Fruit fly (Drosophila melanogaster) whole organism, embryonic: Measurements from ENCODE around the gene saturn.

Experiments used
- Ada2b ChIP-seq: fragments of 200-800 bp; sonication (Bioruptor generic); IDR thresholded peaks from 2 replicates; pipeline ENCODE4 v1.3.6; 2022; ENCODE audit warnings: missing biosample characterization, missing genetic modification characterization
- Antp ChIP-seq: fragments of 200-800 bp; sonication (Bioruptor generic); optimal IDR thresholded peaks from 3 replicates; lab custom pipeline; 2016; ENCODE audit warnings: missing biosample characterization, missing genetic modification characterization
- B-H2 ChIP-seq: fragments of 200-800 bp; sonication (Bioruptor generic); optimal IDR thresholded peaks from 2 replicates; lab custom pipeline; 2018; ENCODE audit warnings: missing biosample characterization, mild to moderate bottlenecking, missing genetic modification characterization
- Bgb ChIP-seq: fragments of 200-800 bp; sonication (Bioruptor generic); IDR thresholded peaks from 2 replicates; pipeline ENCODE4 v1.3.6; 2022; ENCODE audit warnings: missing biosample characterization, missing genetic modification characterization; ENCODE audit not compliant: partially characterized antibody
- CG10462 ChIP-seq: fragments of 200-800 bp; sonication (Bioruptor generic); optimal IDR thresholded peaks from 2 replicates; lab custom pipeline; 2016; ENCODE audit warnings: missing biosample characterization, missing genetic modification characterization
- CG11085 ChIP-seq: fragments of 200-800 bp; sonication (Bioruptor generic); IDR thresholded peaks from 2 replicates; pipeline ENCODE4 v1.3.6; 2022; ENCODE audit warnings: missing biosample characterization, missing genetic modification characterization
- CG11093 ChIP-seq: fragments of 200-800 bp; sonication (Bioruptor generic); IDR thresholded peaks from 3 replicates; pipeline ENCODE4 v1.3.6; 2022; ENCODE audit warnings: missing biosample characterization, missing genetic modification characterization
- CG11398 ChIP-seq: fragments of 200-800 bp; sonication (Bioruptor generic); optimal IDR thresholded peaks from 2 replicates; lab custom pipeline; 2016; ENCODE audit warnings: missing biosample characterization, missing genetic modification characterization
- CG11696 ChIP-seq: fragments of 200-800 bp; sonication (Bioruptor generic); IDR thresholded peaks from 2 replicates; pipeline ENCODE4 v1.3.6; 2022; ENCODE audit warnings: missing biosample characterization, missing genetic modification characterization
- CG1233 ChIP-seq: fragments of 200-800 bp; sonication (Bioruptor generic); optimal IDR thresholded peaks from 4 replicates; lab custom pipeline; 2018; ENCODE audit warnings: missing biosample characterization, mild to moderate bottlenecking, missing genetic modification characterization
- CG14014 ChIP-seq: fragments of 200-800 bp; sonication (Bioruptor generic); IDR thresholded peaks from 2 replicates; pipeline ENCODE4 v1.3.6; 2022; ENCODE audit warnings: missing biosample characterization, missing genetic modification characterization
- CG15479 ChIP-seq: fragments of 200-800 bp; sonication (Bioruptor generic); optimal IDR thresholded peaks from 3 replicates; lab custom pipeline; 2019; ENCODE audit warnings: missing biosample characterization, mild to moderate bottlenecking, missing genetic modification characterization, moderate library complexity
- CG2889 ChIP-seq: fragments of 200-800 bp; sonication (Bioruptor generic); IDR thresholded peaks from 3 replicates; pipeline ENCODE4 v1.3.6; 2022; ENCODE audit warnings: missing biosample characterization, missing genetic modification characterization
- CG30020 ChIP-seq: fragments of 200-800 bp; optimal IDR thresholded peaks from 2 replicates; lab custom pipeline; 2019; ENCODE audit warnings: missing biosample characterization, mild to moderate bottlenecking, missing genetic modification characterization, moderate library complexity
- CG3065 ChIP-seq: fragments of 200-800 bp; sonication (Bioruptor generic); optimal IDR thresholded peaks from 2 replicates; lab custom pipeline; 2016; ENCODE audit warnings: missing biosample characterization, missing genetic modification characterization
- CG31441 ChIP-seq: fragments of 200-800 bp; sonication (Bioruptor generic); IDR thresholded peaks from 2 replicates; pipeline ENCODE4 v1.3.6; 2022; ENCODE audit warnings: missing biosample characterization, missing genetic modification characterization
- CG33213 ChIP-seq: fragments of 200-800 bp; sonication (Bioruptor generic); optimal IDR thresholded peaks from 3 replicates; lab custom pipeline; 2016; ENCODE audit warnings: missing biosample characterization, missing genetic modification characterization
- CG3847 ChIP-seq: fragments of 200-800 bp; sonication (Bioruptor generic); IDR thresholded peaks from 2 replicates; pipeline ENCODE4 v1.3.6; 2022; ENCODE audit warnings: missing biosample characterization, missing genetic modification characterization
- CG3995 ChIP-seq: fragments of 200-800 bp; sonication (Bioruptor generic); optimal IDR thresholded peaks from 3 replicates; lab custom pipeline; 2016; ENCODE audit warnings: missing biosample characterization, missing genetic modification characterization
- CG5245 ChIP-seq: fragments of 200-800 bp; sonication (Bioruptor generic); optimal IDR thresholded peaks from 3 replicates; lab custom pipeline; 2016; ENCODE audit warnings: missing biosample characterization, missing genetic modification characterization
- CG6689 ChIP-seq: fragments of 200-800 bp; sonication (Bioruptor generic); IDR thresholded peaks from 2 replicates; pipeline ENCODE4 v1.3.6; 2022; ENCODE audit warnings: missing biosample characterization, missing genetic modification characterization
- CG8765 ChIP-seq: fragments of 200-800 bp; sonication (Bioruptor generic); IDR thresholded peaks from 2 replicates; pipeline ENCODE4 v1.3.6; 2022; ENCODE audit warnings: missing biosample characterization, missing genetic modification characterization
- CHES-1-like ChIP-seq: fragments of 200-800 bp; sonication (Bioruptor generic); optimal IDR thresholded peaks from 2 replicates; lab custom pipeline; 2016; ENCODE audit warnings: missing biosample characterization, missing genetic modification characterization
- Doc2 ChIP-seq: fragments of 200-800 bp; sonication (Bioruptor generic); IDR thresholded peaks from 2 replicates; pipeline ENCODE4 v1.3.6; 2022; ENCODE audit warnings: missing biosample characterization, missing genetic modification characterization
- H2.0 ChIP-seq: fragments of 200-800 bp; sonication (Bioruptor generic); IDR thresholded peaks from 2 replicates; pipeline ENCODE4 v1.3.6; 2022; ENCODE audit warnings: missing biosample characterization, missing genetic modification characterization
- HLHmδ ChIP-seq: fragments of 200-800 bp; sonication (Bioruptor generic); optimal IDR thresholded peaks from 2 replicates; lab custom pipeline; 2018; ENCODE audit warnings: missing biosample characterization, mild to moderate bottlenecking, missing genetic modification characterization, moderate library complexity
- HmgZ ChIP-seq: fragments of 200-800 bp; sonication (Bioruptor generic); optimal IDR thresholded peaks from 2 replicates; lab custom pipeline; 2018; ENCODE audit warnings: missing biosample characterization, mild to moderate bottlenecking, missing genetic modification characterization
- Hr78 ChIP-seq, 2 experiments: fragments of 200-800 bp in 1 of 2; fragments of >200 bp in 1 of 2; sonication (Bioruptor generic) in 1 of 2; optimal IDR thresholded peaks; 2 replicates each; lab custom pipeline; 2017 to 2019; ENCODE audit warnings: missing biosample characterization in 2 of 2, missing genetic modification characterization in 2 of 2, mild to moderate bottlenecking in 1 of 2, moderate library complexity in 1 of 2
- Max ChIP-seq: fragments of 200-800 bp; sonication (Bioruptor generic); optimal IDR thresholded peaks from 2 replicates; lab custom pipeline; 2016; ENCODE audit warnings: missing biosample characterization, mild to moderate bottlenecking, missing genetic modification characterization
- NC2α ChIP-seq: fragments of 200-800 bp; sonication (Bioruptor generic); optimal IDR thresholded peaks from 2 replicates; lab custom pipeline; 2016; ENCODE audit warnings: missing biosample characterization, missing genetic modification characterization
- Nf-YC ChIP-seq: fragments of 200-800 bp; optimal IDR thresholded peaks from 3 replicates; lab custom pipeline; 2019; ENCODE audit warnings: missing biosample characterization, mild to moderate bottlenecking, missing genetic modification characterization, moderate library complexity
- Poxn ChIP-seq: fragments of 200-800 bp; sonication (Bioruptor generic); IDR thresholded peaks from 2 replicates; pipeline ENCODE4 v1.3.6; 2022; ENCODE audit warnings: missing biosample characterization, missing genetic modification characterization
- Side ChIP-seq: fragments of 200-800 bp; sonication (Bioruptor generic); optimal IDR thresholded peaks from 2 replicates; lab custom pipeline; 2016; ENCODE audit warnings: missing biosample characterization, missing genetic modification characterization
- Ssrp ChIP-seq: fragments of 200-800 bp; sonication (Bioruptor generic); optimal IDR thresholded peaks from 2 replicates; lab custom pipeline; 2018; ENCODE audit warnings: missing biosample characterization, mild to moderate bottlenecking, missing genetic modification characterization, moderate library complexity
- caup ChIP-seq: fragments of 200-800 bp; sonication (Bioruptor generic); optimal IDR thresholded peaks from 3 replicates; lab custom pipeline; 2017; ENCODE audit warnings: missing biosample characterization, mild to moderate bottlenecking, missing genetic modification characterization, moderate library complexity; ENCODE audit not compliant: severe bottlenecking
- crc ChIP-seq: fragments of 200-800 bp; sonication (Bioruptor generic); optimal IDR thresholded peaks from 2 replicates; lab custom pipeline; 2016; ENCODE audit warnings: missing biosample characterization, missing genetic modification characterization
- cwo ChIP-seq: fragments of 200-800 bp; sonication (Bioruptor generic); optimal IDR thresholded peaks from 3 replicates; lab custom pipeline; 2017; ENCODE audit warnings: missing biosample characterization, missing genetic modification characterization, mild to moderate bottlenecking, moderate library complexity, missing genetic modification reagents
- dpn ChIP-seq, 2 experiments: fragments of 200-800 bp; sonication (Bioruptor generic); optimal IDR thresholded peaks; 3 replicates each; lab custom pipeline; 2016; ENCODE audit warnings: missing biosample characterization in 2 of 2, missing genetic modification characterization in 2 of 2
- eve ChIP-seq, 2 experiments: fragments of >200 bp; optimal IDR thresholded peaks; 2 replicates each; lab custom pipeline; 2017; ENCODE audit warnings: missing biosample characterization in 2 of 2, missing genetic modification characterization in 2 of 2
- grn ChIP-seq: fragments of 200-800 bp; sonication (Bioruptor generic); optimal IDR thresholded peaks from 3 replicates; lab custom pipeline; 2017; ENCODE audit warnings: missing biosample characterization, missing genetic modification characterization
- her ChIP-seq: fragments of 200-800 bp; sonication (Bioruptor generic); optimal IDR thresholded peaks from 2 replicates; lab custom pipeline; 2016; ENCODE audit warnings: missing biosample characterization, missing genetic modification characterization
- jigr1 ChIP-seq: fragments of 200-800 bp; sonication (Bioruptor generic); IDR thresholded peaks from 3 replicates; pipeline ENCODE4 v1.3.6; 2022; ENCODE audit warnings: missing biosample characterization, missing genetic modification characterization
- kay ChIP-seq: fragments of 200-800 bp; sonication (Bioruptor generic); optimal IDR thresholded peaks from 2 replicates; lab custom pipeline; 2016; ENCODE audit warnings: missing biosample characterization, missing genetic modification characterization
- mirr ChIP-seq: fragments of 200-800 bp; sonication (Bioruptor generic); optimal IDR thresholded peaks from 3 replicates; lab custom pipeline; 2018; ENCODE audit warnings: missing biosample characterization, mild to moderate bottlenecking, missing genetic modification characterization
- mld ChIP-seq: fragments of 200-800 bp; sonication (Bioruptor generic); IDR thresholded peaks from 3 replicates; pipeline ENCODE4 v1.3.6; 2022; ENCODE audit warnings: missing biosample characterization, missing genetic modification characterization; ENCODE audit not compliant: partially characterized antibody
- otp ChIP-seq: fragments of 200-800 bp; sonication (Bioruptor generic); IDR thresholded peaks from 3 replicates; pipeline ENCODE4, ENCODE4 v1.3.6; 2022; ENCODE audit warnings: missing biosample characterization, missing genetic modification characterization
- p53 ChIP-seq: fragments of 200-800 bp; sonication (Bioruptor generic); optimal IDR thresholded peaks from 2 replicates; lab custom pipeline; 2016; ENCODE audit warnings: missing biosample characterization, missing genetic modification characterization
- pum ChIP-seq: fragments of 200-800 bp; sonication (Bioruptor generic); optimal IDR thresholded peaks from 2 replicates; lab custom pipeline; 2016; ENCODE audit warnings: missing biosample characterization, missing genetic modification characterization
- row ChIP-seq: fragments of 200-800 bp; sonication (Bioruptor generic); IDR thresholded peaks from 3 replicates; pipeline ENCODE4 v1.3.6; 2022; ENCODE audit warnings: missing biosample characterization, missing genetic modification characterization
- shn ChIP-seq: fragments of 200-800 bp; sonication (Bioruptor generic); optimal IDR thresholded peaks from 3 replicates; lab custom pipeline; 2016; ENCODE audit warnings: missing biosample characterization, missing genetic modification characterization
- so ChIP-seq: fragments of 200-800 bp; sonication (Bioruptor generic); IDR thresholded peaks from 3 replicates; pipeline ENCODE4 v1.3.6; 2022; ENCODE audit warnings: missing biosample characterization, missing genetic modification characterization
- wor ChIP-seq: fragments of 200-800 bp; sonication (Bioruptor generic); IDR thresholded peaks from 2 replicates; pipeline ENCODE4 v1.3.6; 2022; ENCODE audit warnings: missing biosample characterization, missing genetic modification characterization
- zfh1 ChIP-seq: fragments of 200-800 bp; sonication (Bioruptor generic); IDR thresholded peaks from 3 replicates; pipeline ENCODE4 v1.3.6; 2022; ENCODE audit warnings: missing biosample characterization, missing genetic modification characterization

Gene saturn

DNA sequence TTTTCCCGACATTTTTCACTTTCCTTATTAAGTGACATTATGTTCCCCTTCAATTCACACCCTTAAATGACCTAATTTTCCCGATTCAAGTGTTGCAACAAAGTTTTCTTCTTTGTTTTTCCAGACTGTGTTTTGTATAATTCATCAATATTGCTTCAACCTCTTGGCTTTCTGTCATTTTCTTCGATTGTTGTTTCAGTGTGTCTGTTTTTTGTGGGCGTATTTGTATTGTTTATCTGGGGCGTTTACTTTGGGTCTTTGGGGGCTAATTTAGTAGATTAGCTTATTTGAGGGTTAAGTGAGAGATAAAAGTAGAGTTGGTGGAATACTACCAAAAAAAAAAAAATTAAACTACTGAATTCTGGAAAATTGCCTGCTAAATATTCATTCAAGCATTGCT, 7.4 kb upstream of the saturn start (continued):
- TF ChIP-seq HLHmδ (GFP tag; lab: Kevin White, UChicago) (no peak), zfh1 (GFP tag; lab: Robert Waterston, UW) (no peak), crc (GFP tag; lab: Kevin White, UChicago) (no peak), kay (GFP tag; lab: Kevin White, UChicago) (no peak), CG3065 (GFP tag; lab: Kevin White, UChicago) (peak; percentile 22), her (peak; percentile 2), row (GFP tag; lab: Robert Waterston, UW) (no peak), so (GFP tag; lab: Robert Waterston, UW) (no peak), CG1233 (peak; percentile 53), CG11398 (GFP tag; lab: Kevin White, UChicago) (peak; percentile 64), Doc2 (GFP tag; lab: Robert Waterston, UW) (no peak), CHES-1-like (GFP tag; lab: Kevin White, UChicago) (peak; percentile 30), pum (no peak), shn (GFP tag; lab: Kevin White, UChicago) (no peak), Ada2b (GFP tag; lab: Robert Waterston, UW) (no peak), mld (no peak), NC2α (GFP tag; lab: Kevin White, UChicago) (peak; percentile 18), jigr1 (GFP tag; lab: Robert Waterston, UW) (no peak), CG11093 (GFP tag; lab: Robert Waterston, UW) (no peak), caup (GFP tag; lab: Kevin White, UChicago) (peak; percentile 55), CG33213 (GFP tag; lab: Kevin White, UChicago) (no peak), CG8765 (GFP tag; lab: Robert Waterston, UW) (no peak), grn (GFP tag; lab: Kevin White, UChicago) (no peak), HmgZ (tag; lab: Kevin White, UChicago) (no peak), wor (GFP tag; lab: Robert Waterston, UW) (no peak), CG14014 (GFP tag; lab: Robert Waterston, UW) (peak; percentile 37; the same call in 1 of the 2 replicates), CG10462 (GFP tag; lab: Kevin White, UChicago) (no peak), Poxn (no peak), Antp (GFP tag; lab: Kevin White, UChicago) (no peak), CG30020 (tag; lab: Kevin White, UChicago) (no peak), Max (no peak), B-H2 (GFP tag; lab: Kevin White, UChicago) (no peak), Ssrp (tag; lab: Kevin White, UChicago) (no peak), Nf-YC (tag; lab: Kevin White, UChicago) (no peak), eve (GFP tag; optimal IDR thresholded peaks at IDR 0.05; lab: Kevin White, UChicago) (peak in 1 of 2 experiments; percentile 62), dpn (GFP tag; optimal IDR thresholded peaks at IDR 0.05; lab: Kevin White, UChicago) (peak in 1 of 2 experiments; percentile 34), Bgb (no peak), otp (GFP tag; lab: Robert Waterston, UW) (no peak), CG31441 (GFP tag; lab: Robert Waterston, UW) (peak; percentile 39; the same call in 1 of the 2 replicates), CG6689 (GFP tag; lab: Robert Waterston, UW) (no peak), mirr (GFP tag; lab: Kevin White, UChicago) (peak; percentile 25), H2.0 (GFP tag; lab: Robert Waterston, UW) (no peak), CG11085 (GFP tag; lab: Robert Waterston, UW) (no peak), p53 (GFP tag; lab: Kevin White, UChicago) (no peak), CG11696 (GFP tag; lab: Robert Waterston, UW) (0 out of 2 replicates have a peak, but pooled peaks have one; percentile 8), cwo (GFP tag; lab: Kevin White, UChicago) (no peak), Hr78 (GFP tag; optimal IDR thresholded peaks at IDR 0.05; lab: Kevin White, UChicago) (no peak), CG5245 (GFP tag; lab: Kevin White, UChicago) (no peak), CG2889 (GFP tag; lab: Robert Waterston, UW) (no peak), CG3995 (GFP tag; lab: Kevin White, UChicago) (no peak), CG15479 (GFP tag; lab: Kevin White, UChicago) (no peak), Side (GFP tag; lab: Kevin White, UChicago) (no peak), CG3847 (GFP tag; lab: Robert Waterston, UW) (no peak)
